Worm (Caenorhabditis elegans) whole organism, mixed stage, embryonic: Measurements from ENCODE around the gene srg-25.

Experiments used
- M03D4.4 ChIP-seq: sonication (generic microtip); optimal IDR thresholded peaks from 2 replicates; lab custom pipeline; 2017; ENCODE audit warnings: mild to moderate bottlenecking, missing genetic modification characterization, missing compliant biosample characterization
- bed-3 ChIP-seq: fragments of 200-800 bp; sonication (Bioruptor generic); optimal IDR thresholded peaks from 3 replicates; lab custom pipeline; 2018; ENCODE audit warnings: mild to moderate bottlenecking, missing genetic modification characterization, moderate library complexity, missing compliant biosample characterization
- blmp-1 ChIP-seq: fragments of 150-350 bp; optimal IDR thresholded peaks from 2 replicates; lab custom pipeline; 2014; ENCODE audit warnings: missing biosample characterization, missing genetic modification characterization
- ceh-39 ChIP-seq: fragments of 150-350 bp; optimal IDR thresholded peaks from 2 replicates; lab custom pipeline; 2014; ENCODE audit warnings: missing biosample characterization, missing genetic modification characterization
- ceh-43 ChIP-seq: fragments of 200-800 bp; sonication (Bioruptor generic); optimal IDR thresholded peaks from 2 replicates; lab custom pipeline; 2018; ENCODE audit warnings: mild to moderate bottlenecking, missing genetic modification characterization, moderate library complexity, missing compliant biosample characterization
- ceh-83 ChIP-seq: fragments of 200-800 bp; sonication (Bioruptor generic); optimal IDR thresholded peaks from 2 replicates; lab custom pipeline; 2018; ENCODE audit warnings: mild to moderate bottlenecking, missing genetic modification characterization, missing compliant biosample characterization
- ces-1 ChIP-seq: fragments of 150-350 bp; optimal IDR thresholded peaks from 2 replicates; lab custom pipeline; 2014; ENCODE audit warnings: missing biosample characterization, missing genetic modification reagents, missing genetic modification characterization
- cnd-1 ChIP-seq: fragments of 200-800 bp; sonication (Bioruptor generic); optimal IDR thresholded peaks from 2 replicates; lab custom pipeline; 2018; ENCODE audit warnings: mild to moderate bottlenecking, missing genetic modification characterization, missing compliant biosample characterization
- drap-1 ChIP-seq: fragments of 200-800 bp; sonication (Bioruptor generic); optimal IDR thresholded peaks from 3 replicates; lab custom pipeline; 2018; ENCODE audit warnings: mild to moderate bottlenecking, missing genetic modification characterization, missing compliant biosample characterization
- elt-3 ChIP-seq: fragments of 150-350 bp; optimal IDR thresholded peaks from 2 replicates; lab custom pipeline; 2014; ENCODE audit warnings: missing biosample characterization, missing genetic modification characterization
- flh-1 ChIP-seq: fragments of 200-800 bp; sonication (Bioruptor generic); optimal IDR thresholded peaks from 2 replicates; lab custom pipeline; 2018; ENCODE audit warnings: mild to moderate bottlenecking, missing genetic modification characterization, moderate library complexity, missing compliant biosample characterization
- ham-2 ChIP-seq: fragments of 200-800 bp; sonication (Bioruptor generic); optimal IDR thresholded peaks from 2 replicates; lab custom pipeline; 2018; ENCODE audit warnings: mild to moderate bottlenecking, missing genetic modification characterization, missing compliant biosample characterization
- hlh-1 ChIP-seq: fragments of 150-350 bp; optimal IDR thresholded peaks from 2 replicates; lab custom pipeline; 2014; ENCODE audit warnings: missing biosample characterization, missing genetic modification reagents, missing genetic modification characterization
- lin-32 ChIP-seq: fragments of 200-800 bp; sonication (Bioruptor generic); optimal IDR thresholded peaks from 2 replicates; lab custom pipeline; 2018; ENCODE audit warnings: mild to moderate bottlenecking, missing genetic modification characterization, missing compliant biosample characterization
- lsy-2 ChIP-seq: fragments of 150-350 bp; optimal IDR thresholded peaks from 2 replicates; lab custom pipeline; 2014; ENCODE audit warnings: missing biosample characterization, missing genetic modification characterization
- mls-2 ChIP-seq: sonication (generic microtip); optimal IDR thresholded peaks from 2 replicates; lab custom pipeline; 2016; ENCODE audit warnings: mild to moderate bottlenecking, missing genetic modification characterization, moderate library complexity, missing compliant biosample characterization
- nhr-12 ChIP-seq: fragments of 150-350 bp; optimal IDR thresholded peaks from 2 replicates; lab custom pipeline; 2014; ENCODE audit warnings: missing biosample characterization, missing genetic modification characterization
- nhr-2 ChIP-seq: fragments of 150-350 bp; optimal IDR thresholded peaks from 2 replicates; lab custom pipeline; 2014; ENCODE audit warnings: missing biosample characterization, missing genetic modification characterization
- nhr-237 ChIP-seq: fragments of 150-350 bp; optimal IDR thresholded peaks from 2 replicates; lab custom pipeline; 2014; ENCODE audit warnings: missing biosample characterization, missing genetic modification characterization
- nhr-28 ChIP-seq: fragments of 150-350 bp; optimal IDR thresholded peaks from 2 replicates; lab custom pipeline; 2014; ENCODE audit warnings: missing biosample characterization, missing genetic modification characterization
- nhr-76 ChIP-seq: sonication (generic microtip); optimal IDR thresholded peaks from 2 replicates; lab custom pipeline; 2017; ENCODE audit warnings: missing biosample characterization, missing genetic modification characterization
- pha-4 ChIP-seq: fragments of 150-350 bp; optimal IDR thresholded peaks from 2 replicates; lab custom pipeline; 2018; ENCODE audit warnings: missing biosample characterization, missing genetic modification reagents, missing genetic modification characterization
- sem-2 ChIP-seq: fragments of 200-800 bp; sonication (Bioruptor generic); optimal IDR thresholded peaks from 2 replicates; lab custom pipeline; 2018; ENCODE audit warnings: mild to moderate bottlenecking, missing genetic modification characterization, missing compliant biosample characterization
- snpc-4 ChIP-seq: fragments of 150-350 bp; optimal IDR thresholded peaks from 2 replicates; lab custom pipeline; 2014; ENCODE audit warnings: missing biosample characterization, missing genetic modification characterization
- sptf-1 ChIP-seq: sonication (generic microtip); optimal IDR thresholded peaks from 2 replicates; lab custom pipeline; 2017; ENCODE audit warnings: mild to moderate bottlenecking, missing genetic modification characterization, moderate library complexity, missing compliant biosample characterization
- tbx-8 ChIP-seq: fragments of 200-800 bp; sonication (Bioruptor generic); optimal IDR thresholded peaks from 2 replicates; lab custom pipeline; 2018; ENCODE audit warnings: mild to moderate bottlenecking, missing genetic modification characterization, moderate library complexity, missing compliant biosample characterization
- unc-120 ChIP-seq: sonication (generic microtip); optimal IDR thresholded peaks from 2 replicates; lab custom pipeline; 2017; ENCODE audit warnings: missing genetic modification characterization, missing compliant biosample characterization; ENCODE audit not compliant: poor library complexity, severe bottlenecking
- unc-39 ChIP-seq: fragments of 150-350 bp; optimal IDR thresholded peaks from 2 replicates; lab custom pipeline; 2014; ENCODE audit warnings: missing biosample characterization, missing genetic modification characterization
- unc-62 ChIP-seq: fragments of 150-350 bp; optimal IDR thresholded peaks from 2 replicates; lab custom pipeline; 2014; ENCODE audit warnings: missing biosample characterization, missing genetic modification reagents, missing genetic modification characterization
- zip-8 ChIP-seq: fragments of 150-350 bp; optimal IDR thresholded peaks from 2 replicates; lab custom pipeline; 2014; ENCODE audit warnings: missing biosample characterization, missing genetic modification characterization
- ztf-11 ChIP-seq: fragments of 150-350 bp; optimal IDR thresholded peaks from 2 replicates; lab custom pipeline; 2014; ENCODE audit warnings: missing biosample characterization, missing genetic modification characterization

srg-25 gene

DNA sequence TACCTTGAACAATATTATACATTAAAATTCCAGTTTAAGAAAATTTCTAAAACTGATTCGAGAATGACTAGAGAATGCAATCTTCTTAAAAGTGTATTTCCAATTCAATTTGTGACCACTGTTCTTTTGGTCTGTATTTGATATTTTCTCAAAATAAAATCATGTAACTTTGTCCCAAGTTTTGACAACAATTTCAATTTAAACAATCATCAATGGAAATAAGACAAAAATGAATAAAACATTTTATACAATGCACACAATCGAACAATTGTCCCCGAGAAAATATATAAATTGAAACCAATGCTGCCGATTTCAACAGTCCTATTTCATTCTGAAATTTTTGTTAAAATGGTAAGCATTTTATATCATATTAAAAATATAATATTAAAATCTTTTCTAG lies 33.7 kb downstream of the srg-25 start, which contains the start of gene C10G8.4:
C10G8.4 (plus strand) TSS at position 301 of the 400 bp plus-strand sequence.
- TF ChIP-seq nhr-2 (tag; lab: Kevin White, UChicago) (no peak), ces-1 (GFP tag; lab: Kevin White, UChicago) (no peak), ham-2 (GFP tag; lab: Kevin White, UChicago) (no peak), unc-39 (no peak), unc-120 (no peak)

DNA sequence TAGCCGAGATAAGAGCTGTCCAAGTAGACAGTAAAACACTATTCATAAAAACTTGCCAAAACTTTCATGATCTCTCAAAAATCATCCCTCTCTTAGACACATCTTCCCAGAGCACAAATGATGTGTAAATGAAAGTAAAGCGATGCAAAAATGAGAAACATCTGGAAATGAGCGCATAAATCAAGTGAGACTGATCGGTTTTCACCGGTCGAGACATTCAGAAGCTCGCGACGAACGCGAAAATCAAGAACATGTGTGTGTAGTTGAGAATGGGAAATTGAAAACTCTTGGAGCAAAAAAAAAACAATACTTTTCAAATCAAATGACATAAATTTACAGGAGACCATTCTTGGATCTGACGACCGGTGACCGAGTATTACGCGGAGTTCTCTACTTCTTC lies 41.0 kb downstream of the srg-25 start:
- TF ChIP-seq bed-3 (GFP tag; lab: Kevin White, UChicago) (no peak), mls-2 (no peak), M03D4.4 (tag; lab: Kevin White, UChicago) (no peak), ceh-39 (tag; lab: Kevin White, UChicago) (no peak), lin-32 (GFP tag; lab: Kevin White, UChicago) (no peak), ceh-43 (GFP tag; lab: Kevin White, UChicago) (no peak), flh-1 (GFP tag; lab: Kevin White, UChicago) (no peak), ces-1 (GFP tag; lab: Kevin White, UChicago) (no peak), sem-2 (no peak), unc-62 (GFP tag; lab: Kevin White, UChicago) (no peak), nhr-2 (tag; lab: Kevin White, UChicago) (no peak), unc-120 (no peak), lsy-2 (tag; lab: Kevin White, UChicago) (no peak)

DNA sequence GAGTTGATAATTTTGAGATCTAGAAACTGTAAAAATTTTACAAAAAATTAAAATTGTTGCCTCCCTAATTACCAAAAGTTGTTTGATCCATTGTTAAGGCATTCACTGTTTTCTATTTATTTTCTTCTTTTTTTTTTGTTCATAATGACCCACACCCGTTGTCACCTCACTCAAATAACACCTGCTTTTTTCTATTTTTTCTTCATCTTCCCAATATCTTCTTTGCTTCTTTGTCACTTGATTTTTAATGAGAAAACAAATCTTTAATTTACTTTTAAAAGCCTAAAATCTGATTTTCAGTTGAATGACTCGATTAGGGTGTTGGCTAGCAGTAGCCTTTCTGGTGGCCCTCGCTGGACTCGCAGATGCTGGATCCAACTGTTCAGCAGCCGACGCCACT lies 41.9 kb downstream of the srg-25 start, which contains the start of gene ncx-2:
ncx-2 (plus strand) TSS at position 301 of the 400 bp plus-strand sequence.
- TF ChIP-seq zip-8 (tag; lab: Kevin White, UChicago) (no peak), unc-39 (no peak), unc-120 (no peak), drap-1 (no peak), nhr-2 (tag; lab: Kevin White, UChicago) (no peak), ztf-11 (tag; lab: Kevin White, UChicago) (no peak), M03D4.4 (tag; lab: Kevin White, UChicago) (no peak), ces-1 (GFP tag; lab: Kevin White, UChicago) (no peak), cnd-1 (tag; lab: Kevin White, UChicago) (no peak), nhr-237 (tag; lab: Kevin White, UChicago) (no peak), ham-2 (GFP tag; lab: Kevin White, UChicago) (no peak), pha-4 (tag; lab: Kevin White, UChicago) (no peak), ceh-83 (GFP tag; lab: Kevin White, UChicago) (no peak), nhr-28 (tag; lab: Kevin White, UChicago) (no peak), blmp-1 (tag; lab: Kevin White, UChicago) (no peak), elt-3 (tag; lab: Kevin White, UChicago) (no peak), snpc-4 (tag; lab: Kevin White, UChicago) (no peak), sptf-1 (tag; lab: Kevin White, UChicago) (no peak), bed-3 (GFP tag; lab: Kevin White, UChicago) (no peak), ceh-43 (GFP tag; lab: Kevin White, UChicago) (no peak)

DNA sequence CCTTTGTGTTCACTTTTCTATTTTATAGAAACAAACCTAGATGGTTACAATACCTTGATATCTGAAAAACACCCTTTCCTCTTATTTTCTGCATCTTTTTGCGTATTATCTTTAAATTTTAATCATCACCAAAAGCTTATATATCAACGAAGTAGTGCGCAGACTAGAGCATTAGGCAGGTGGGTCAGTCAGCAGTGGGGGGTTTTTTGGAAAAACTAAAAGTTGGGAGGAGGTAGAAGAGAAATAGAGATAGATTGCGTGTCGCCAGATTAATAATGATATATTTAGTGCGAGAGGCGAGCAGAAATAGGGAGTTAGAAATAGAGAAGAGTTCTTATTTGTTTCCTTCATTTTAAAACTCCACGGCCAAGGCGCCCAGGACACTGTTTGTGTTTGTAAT lies 44.1 kb downstream of the srg-25 start:
- TF ChIP-seq snpc-4 (tag; lab: Kevin White, UChicago) (no peak), blmp-1 (tag; lab: Kevin White, UChicago) (no peak), drap-1 (no peak), bed-3 (GFP tag; lab: Kevin White, UChicago) (no peak), nhr-28 (tag; lab: Kevin White, UChicago) (no peak), lsy-2 (tag; lab: Kevin White, UChicago) (no peak), sptf-1 (tag; lab: Kevin White, UChicago) (no peak), nhr-12 (tag; lab: Kevin White, UChicago) (no peak), sem-2 (no peak), ceh-39 (tag; lab: Kevin White, UChicago) (no peak), M03D4.4 (tag; lab: Kevin White, UChicago) (no peak), hlh-1 (tag; lab: Kevin White, UChicago) (no peak), zip-8 (tag; lab: Kevin White, UChicago) (no peak), unc-120 (no peak), ceh-43 (GFP tag; lab: Kevin White, UChicago) (no peak), tbx-8 (GFP tag; lab: Kevin White, UChicago) (no peak), nhr-76 (tag; lab: Kevin White, UChicago) (no peak), ces-1 (GFP tag; lab: Kevin White, UChicago) (no peak), nhr-2 (tag; lab: Kevin White, UChicago) (no peak), ham-2 (GFP tag; lab: Kevin White, UChicago) (no peak)
